Fruit fly (Drosophila melanogaster): ENCODE measurements around the gene CstF50.

CstF50 gene

DNA sequence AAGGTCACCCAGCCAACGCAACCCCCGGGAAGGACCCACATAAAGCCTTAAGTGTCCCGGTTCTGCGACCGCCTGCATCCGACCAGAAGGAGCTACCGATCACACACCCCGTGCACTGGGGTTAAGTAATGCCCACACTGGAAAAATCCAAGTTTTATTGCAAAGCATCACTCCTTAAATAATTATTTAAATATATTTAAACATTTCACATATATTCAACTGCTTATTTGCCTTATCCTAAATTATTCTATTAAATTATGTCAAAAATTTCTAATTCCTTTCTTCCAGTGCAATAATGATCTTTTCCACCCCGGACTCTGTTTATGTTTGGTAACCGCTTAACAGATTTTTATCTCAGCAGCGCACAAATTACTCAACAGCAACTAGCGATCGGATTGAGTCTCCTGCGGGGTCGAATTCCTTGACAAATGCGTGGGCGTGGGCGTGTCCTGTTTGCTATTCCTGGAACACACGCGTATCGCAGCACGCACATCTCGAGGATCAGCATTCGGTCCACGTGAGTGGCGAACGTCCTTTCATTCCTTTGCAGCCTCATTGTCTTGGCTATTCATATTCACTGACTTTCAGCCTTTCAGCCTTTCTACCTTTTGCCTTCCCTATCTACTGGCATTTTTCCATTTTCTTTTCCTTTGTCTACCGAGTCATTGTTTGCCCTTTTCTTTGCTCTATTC, 32.1 kb downstream of the CstF50 start:
- TF ChIP-seq CG8119 (GFP tag; IDR thresholded peaks at IDR 0.05) (0 out of 3 replicates have a peak, but pooled peaks have one; percentile 33), Ets96B (tag; optimal IDR thresholded peaks at IDR 0.05) (peak; percentile 3), topi (GFP tag; optimal IDR thresholded peaks at IDR 0.05) (no peak), Eip78C (GFP tag) (peak; percentile 36)

DNA sequence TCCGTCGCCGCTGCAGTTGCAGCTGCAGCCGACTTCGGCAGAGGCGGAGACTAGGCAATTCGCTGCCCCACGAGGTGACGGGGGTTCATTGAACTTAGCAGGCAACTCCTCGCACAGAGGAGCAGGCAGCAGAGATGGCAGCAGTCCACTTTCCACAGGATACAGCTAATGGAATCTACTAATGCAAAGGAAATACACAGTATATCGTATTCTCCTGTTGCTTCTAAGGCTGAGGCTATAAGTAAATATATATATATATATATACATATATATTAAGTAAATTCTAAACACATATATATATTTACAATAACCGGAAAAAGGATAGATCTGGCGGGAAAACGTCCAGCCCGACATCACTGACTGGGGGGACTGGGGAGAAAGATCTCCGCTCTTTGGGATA, 33.4 kb downstream of the CstF50 start:
- TF ChIP-seq Ets96B (tag; optimal IDR thresholded peaks at IDR 0.05) = peak; percentile 8
- no peak for TF ChIP-seq Eip75B (GFP tag; optimal IDR thresholded peaks at IDR 0.05)
- TF ChIP-seq spab (GFP tag; optimal IDR thresholded peaks at IDR 0.05) = peak; percentile 15
- TF ChIP-seq Sox15 (GFP tag; optimal IDR thresholded peaks at IDR 0.05) = no peak
- no peak for TF ChIP-seq cyc (GFP tag; optimal IDR thresholded peaks at IDR 0.05)
- TF ChIP-seq CG3032 (tag; optimal IDR thresholded peaks at IDR 0.05) = peak; percentile 18
- TF ChIP-seq topi (GFP tag; optimal IDR thresholded peaks at IDR 0.05) = no peak
- no peak for TF ChIP-seq Smox (GFP tag; optimal IDR thresholded peaks at IDR 0.05)
- TF ChIP-seq CG8119 (GFP tag; IDR thresholded peaks at IDR 0.05) = no peak
- no peak for TF ChIP-seq CG8632 (GFP tag; optimal IDR thresholded peaks at IDR 0.05)

DNA sequence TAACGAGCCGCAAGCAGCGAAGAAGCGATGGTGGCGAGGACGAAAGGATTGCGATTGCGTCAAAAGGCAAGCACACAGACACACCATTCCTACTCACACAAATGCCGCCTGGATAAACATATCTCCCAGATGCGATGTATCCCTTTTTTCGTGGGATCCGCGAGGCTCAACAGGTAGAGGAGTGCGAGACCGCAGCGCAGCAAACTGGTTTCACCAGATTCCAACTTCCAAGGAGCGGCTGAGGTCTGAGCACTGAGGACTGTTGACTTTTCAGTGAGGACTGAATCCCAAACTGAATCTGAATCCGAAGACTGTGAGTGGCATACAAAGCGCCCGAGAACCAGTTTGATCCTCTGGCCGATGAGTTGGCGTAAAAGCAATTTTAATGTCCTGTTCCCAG, 34.8 kb downstream of the CstF50 start:
- TF ChIP-seq CG4318 (GFP tag; optimal IDR thresholded peaks at IDR 0.05) (no peak), fd85E (GFP tag; optimal IDR thresholded peaks at IDR 0.05) (no peak), Hr38 (GFP tag; optimal IDR thresholded peaks at IDR 0.05) (no peak), svp (GFP tag) (peak; percentile 2), Met (GFP tag; optimal IDR thresholded peaks at IDR 0.05) (no peak), Eip75B (GFP tag; optimal IDR thresholded peaks at IDR 0.05) (no peak), achi (GFP tag; optimal IDR thresholded peaks at IDR 0.05) (no peak), CG11902 (GFP tag; optimal IDR thresholded peaks at IDR 0.05) (no peak), CG11294 (GFP tag; IDR thresholded peaks at IDR 0.05) (no peak), dac (GFP tag; optimal IDR thresholded peaks at IDR 0.05) (no peak), Gug (GFP tag; IDR thresholded peaks at IDR 0.05) (no peak), lz (GFP tag; optimal IDR thresholded peaks at IDR 0.05) (no peak), CG31627 (GFP tag; optimal IDR thresholded peaks at IDR 0.05) (no peak), ss (GFP tag; optimal IDR thresholded peaks at IDR 0.05) (peak; percentile 40 to 53), Lpt (GFP tag; optimal IDR thresholded peaks at IDR 0.05) (no peak), spab (GFP tag; optimal IDR thresholded peaks at IDR 0.05) (no peak), CG8632 (GFP tag; optimal IDR thresholded peaks at IDR 0.05) (no peak), CG6854 (GFP tag; optimal IDR thresholded peaks at IDR 0.05) (peak; percentile 50), Hr4 (GFP tag; optimal IDR thresholded peaks at IDR 0.05) (no peak), CG9139 (GFP tag; optimal IDR thresholded peaks at IDR 0.05) (no peak), dsx (GFP tag; optimal IDR thresholded peaks at IDR 0.05; ENCODE audit: poor library complexity, severe bottlenecking) (peak; percentile 56), CG34406 (GFP tag; optimal IDR thresholded peaks at IDR 0.05) (no peak), topi (GFP tag; optimal IDR thresholded peaks at IDR 0.05) (no peak), esn (GFP tag; optimal IDR thresholded peaks at IDR 0.05) (no peak), CG1621 (tag; optimal IDR thresholded peaks at IDR 0.05) (peak; percentile 44), CG11762 (GFP tag; optimal IDR thresholded peaks at IDR 0.05; ENCODE audit: insufficient read depth) (no peak), CG6808 (GFP tag; optimal IDR thresholded peaks at IDR 0.05) (peak; percentile 8), CG10669 (GFP tag; optimal IDR thresholded peaks at IDR 0.05) (no peak), CG3919 (GFP tag; optimal IDR thresholded peaks at IDR 0.05) (no peak), salr (GFP tag; optimal IDR thresholded peaks at IDR 0.05) (no peak), Eip78C (GFP tag) (peak; percentile 66), CG6276 (GFP tag; optimal IDR thresholded peaks at IDR 0.05) (no peak), CG8119 (GFP tag; IDR thresholded peaks at IDR 0.05) (no peak), eg (GFP tag; IDR thresholded peaks at IDR 0.05) (no peak), Sox102F (GFP tag; optimal IDR thresholded peaks at IDR 0.05) (no peak), CG6792 (GFP tag; optimal IDR thresholded peaks at IDR 0.05) (no peak), CG6163 (GFP tag; IDR thresholded peaks at IDR 0.05) (0 out of 3 replicates have a peak, but pooled peaks have one; percentile 8), CG7368 (GFP tag; optimal IDR thresholded peaks at IDR 0.05) (no peak), Eip93F (GFP tag; optimal IDR thresholded peaks at IDR 0.05) (no peak), Sox15 (GFP tag; optimal IDR thresholded peaks at IDR 0.05) (no peak), CG10631 (GFP tag; optimal IDR thresholded peaks at IDR 0.05) (no peak), CG8319 (GFP tag; optimal IDR thresholded peaks at IDR 0.05) (no peak), Smox (GFP tag; optimal IDR thresholded peaks at IDR 0.05) (no peak), cyc (GFP tag; optimal IDR thresholded peaks at IDR 0.05) (no peak)

Data from whole organism, prepupa.